Worm (Caenorhabditis elegans): ENCODE measurements around the gene Y38C1AA.6.

Y38C1AA.6 gene

DNA sequence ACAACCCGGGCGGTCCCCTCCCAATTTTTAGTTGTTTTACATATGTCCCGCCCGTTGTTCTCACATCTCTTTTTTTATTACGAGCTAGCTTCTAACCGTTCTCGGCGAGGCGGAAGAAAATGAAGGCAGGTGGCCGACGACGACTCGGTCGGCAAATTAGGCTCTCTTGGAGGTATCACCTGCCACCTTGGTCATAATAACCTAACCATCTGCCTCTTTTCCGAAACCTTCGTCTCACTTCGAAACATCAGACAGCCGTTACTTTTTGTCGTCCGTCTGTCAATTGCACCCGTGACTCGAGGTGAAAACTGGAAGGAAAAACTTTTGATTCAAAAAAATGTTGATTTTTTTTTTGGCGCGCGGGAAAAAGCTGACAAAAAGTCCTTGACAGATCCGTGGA lies 14.9 kb downstream of the Y38C1AA.6 start:
- no peak for TF ChIP-seq zip-8 (tag; optimal IDR thresholded peaks at IDR 0.05)
- no peak for TF ChIP-seq nhr-237 (tag; optimal IDR thresholded peaks at IDR 0.05)
- no peak for TF ChIP-seq drap-1 (GFP tag; optimal IDR thresholded peaks at IDR 0.05)
- peak; percentile 16 for TF ChIP-seq unc-62 (GFP tag; optimal IDR thresholded peaks at IDR 0.05)
- TF ChIP-seq hlh-1 (tag; optimal IDR thresholded peaks at IDR 0.05), result peak; percentile 16
- peak; percentile 78 for TF ChIP-seq nhr-2 (tag; optimal IDR thresholded peaks at IDR 0.05)
- TF ChIP-seq sptf-1 (tag; optimal IDR thresholded peaks at IDR 0.05), result no peak
- no peak for TF ChIP-seq ces-1 (GFP tag; optimal IDR thresholded peaks at IDR 0.05)
- TF ChIP-seq sem-2 (GFP tag; optimal IDR thresholded peaks at IDR 0.05), result no peak
- TF ChIP-seq cnd-1 (tag; optimal IDR thresholded peaks at IDR 0.05), result peak; percentile 38
- TF ChIP-seq unc-120 (tag; optimal IDR thresholded peaks at IDR 0.05; ENCODE audit: poor library complexity, severe bottlenecking), result no peak
- no peak for TF ChIP-seq blmp-1 (tag; optimal IDR thresholded peaks at IDR 0.05)
- TF ChIP-seq mls-2 (tag; optimal IDR thresholded peaks at IDR 0.05), result no peak
- no peak for TF ChIP-seq ceh-39 (tag; optimal IDR thresholded peaks at IDR 0.05)
- TF ChIP-seq ztf-11 (tag; optimal IDR thresholded peaks at IDR 0.05), result peak; percentile 52
- no peak for TF ChIP-seq elt-3 (tag; optimal IDR thresholded peaks at IDR 0.05)
- no peak for TF ChIP-seq snpc-4 (tag; optimal IDR thresholded peaks at IDR 0.05)
- no peak for TF ChIP-seq ham-2 (GFP tag; optimal IDR thresholded peaks at IDR 0.05)
- TF ChIP-seq lin-32 (GFP tag; optimal IDR thresholded peaks at IDR 0.05), result peak; percentile 69
- TF ChIP-seq lsy-2 (tag; optimal IDR thresholded peaks at IDR 0.05), result no peak
- TF ChIP-seq M03D4.4 (tag; optimal IDR thresholded peaks at IDR 0.05), result no peak
- TF ChIP-seq nhr-76 (tag; optimal IDR thresholded peaks at IDR 0.05), result no peak
- TF ChIP-seq elt-1 (tag; optimal IDR thresholded peaks at IDR 0.05; ENCODE audit: borderline replicate concordance, insufficient read depth), result no peak
- TF ChIP-seq ceh-43 (GFP tag; optimal IDR thresholded peaks at IDR 0.05), result no peak
- no peak for TF ChIP-seq flh-1 (GFP tag; optimal IDR thresholded peaks at IDR 0.05)

DNA sequence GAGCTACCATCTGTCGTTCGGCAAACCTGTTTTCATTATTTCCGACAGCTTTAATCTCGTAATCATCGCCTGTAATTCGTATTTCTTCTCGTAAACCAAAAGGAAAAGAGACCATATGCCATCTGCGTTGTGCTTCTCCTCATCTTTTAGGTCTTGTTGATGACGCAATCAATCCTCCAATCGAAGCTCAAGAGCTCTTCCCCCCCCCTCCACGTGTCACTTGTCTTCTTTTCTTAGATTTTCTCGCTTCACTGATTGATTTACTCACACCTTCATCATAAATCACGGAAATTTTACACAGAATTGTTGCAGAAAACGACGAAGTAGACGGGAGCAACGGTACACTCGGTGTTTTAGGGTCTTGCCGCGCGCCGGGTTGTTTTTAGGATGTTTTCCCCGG lies 16.1 kb downstream of the Y38C1AA.6 start, which contains the start of gene tcl-2:
tcl-2 (plus strand) TSS at position 388 of the 400 bp plus-strand sequence.
- TF ChIP-seq ham-2 (GFP tag; optimal IDR thresholded peaks at IDR 0.05) (no peak), flh-1 (GFP tag; optimal IDR thresholded peaks at IDR 0.05) (no peak), elt-1 (tag; optimal IDR thresholded peaks at IDR 0.05; ENCODE audit: borderline replicate concordance, insufficient read depth) (no peak), snpc-4 (tag; optimal IDR thresholded peaks at IDR 0.05) (no peak), bed-3 (GFP tag; optimal IDR thresholded peaks at IDR 0.05) (no peak), mep-1 (tag; optimal IDR thresholded peaks at IDR 0.05) (no peak), ces-1 (GFP tag; optimal IDR thresholded peaks at IDR 0.05) (no peak), lin-13 (tag; optimal IDR thresholded peaks at IDR 0.05) (no peak), tbx-8 (GFP tag; optimal IDR thresholded peaks at IDR 0.05) (no peak), blmp-1 (tag; optimal IDR thresholded peaks at IDR 0.05) (no peak), unc-120 (tag; optimal IDR thresholded peaks at IDR 0.05; ENCODE audit: poor library complexity, severe bottlenecking) (no peak), ceh-39 (tag; optimal IDR thresholded peaks at IDR 0.05) (no peak), M03D4.4 (tag; optimal IDR thresholded peaks at IDR 0.05) (no peak), ceh-83 (GFP tag; optimal IDR thresholded peaks at IDR 0.05) (no peak), mls-2 (tag; optimal IDR thresholded peaks at IDR 0.05) (no peak), sem-2 (GFP tag; optimal IDR thresholded peaks at IDR 0.05) (peak; percentile 22), nhr-2 (tag; optimal IDR thresholded peaks at IDR 0.05) (no peak), lin-32 (GFP tag; optimal IDR thresholded peaks at IDR 0.05) (peak; percentile 63), cnd-1 (tag; optimal IDR thresholded peaks at IDR 0.05) (peak; percentile 49), ceh-43 (GFP tag; optimal IDR thresholded peaks at IDR 0.05) (no peak), mab-5 (tag; optimal IDR thresholded peaks at IDR 0.05) (no peak), nhr-76 (tag; optimal IDR thresholded peaks at IDR 0.05) (no peak), nhr-12 (tag; optimal IDR thresholded peaks at IDR 0.05) (no peak), zip-8 (tag; optimal IDR thresholded peaks at IDR 0.05) (peak; percentile 89), ztf-11 (tag; optimal IDR thresholded peaks at IDR 0.05) (peak; percentile 26), unc-62 (GFP tag; optimal IDR thresholded peaks at IDR 0.05) (peak; percentile 67)

ce11 chrIV:179700-180099 lies 17.1 kb downstream of the Y38C1AA.6 start:
- TF ChIP-seq nhr-76 (tag; optimal IDR thresholded peaks at IDR 0.05) (no peak), lsy-2 (tag; optimal IDR thresholded peaks at IDR 0.05) (no peak), bed-3 (GFP tag; optimal IDR thresholded peaks at IDR 0.05) (no peak), hlh-1 (tag; optimal IDR thresholded peaks at IDR 0.05) (no peak), zip-8 (tag; optimal IDR thresholded peaks at IDR 0.05) (no peak), tbx-8 (GFP tag; optimal IDR thresholded peaks at IDR 0.05) (no peak), mab-5 (tag; optimal IDR thresholded peaks at IDR 0.05) (no peak), nhr-12 (tag; optimal IDR thresholded peaks at IDR 0.05) (no peak), elt-1 (tag; optimal IDR thresholded peaks at IDR 0.05; ENCODE audit: borderline replicate concordance, insufficient read depth) (no peak), nhr-237 (tag; optimal IDR thresholded peaks at IDR 0.05) (no peak), sem-2 (GFP tag; optimal IDR thresholded peaks at IDR 0.05) (no peak), unc-39 (tag; optimal IDR thresholded peaks at IDR 0.05) (no peak), unc-120 (tag; optimal IDR thresholded peaks at IDR 0.05; ENCODE audit: poor library complexity, severe bottlenecking) (no peak), ceh-39 (tag; optimal IDR thresholded peaks at IDR 0.05) (no peak), blmp-1 (tag; optimal IDR thresholded peaks at IDR 0.05) (no peak), nhr-28 (tag; optimal IDR thresholded peaks at IDR 0.05) (no peak), snpc-4 (tag; optimal IDR thresholded peaks at IDR 0.05) (no peak)
